Worm (Caenorhabditis elegans): ENCODE data around the gene Y53F4B.20.

DNA sequence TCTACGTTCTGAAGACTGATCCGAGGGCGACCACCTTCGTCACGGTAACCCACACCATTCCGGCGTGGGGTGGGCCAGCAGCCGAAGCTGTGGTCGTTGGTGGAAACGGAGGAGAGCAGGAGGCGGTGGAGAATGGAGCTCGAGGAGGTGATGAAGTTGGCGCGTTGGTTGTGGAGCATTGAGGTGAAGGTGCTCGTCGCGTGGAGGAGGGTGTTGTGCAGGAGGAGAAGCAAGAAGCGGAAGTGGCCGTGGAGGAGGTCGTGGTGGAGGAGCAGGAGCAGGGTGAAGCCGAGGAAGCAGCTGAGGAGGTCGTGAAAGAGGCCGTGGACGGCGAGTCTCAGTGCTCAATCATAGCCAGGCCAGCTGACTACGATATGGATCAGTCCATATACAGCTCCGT is 26.0 kb upstream of the Y53F4B.20 start, which contains the start of gene Y53F4B.17:
- no peak for TF ChIP-seq aptf-3 (GFP tag; IDR thresholded peaks at IDR 0.05)
- TF ChIP-seq rpc-1 (optimal IDR thresholded peaks at IDR 0.05) = no peak
- TF ChIP-seq rpc-1 (tag; optimal IDR thresholded peaks at IDR 0.05) = no peak
- TF ChIP-seq ets-4 (GFP tag; optimal IDR thresholded peaks at IDR 0.05) = peak; percentile 26
- TF ChIP-seq him-1 (tag; optimal IDR thresholded peaks at IDR 0.05) = no peak
- no peak for TF ChIP-seq Y53F4B.3 (GFP tag; IDR thresholded peaks at IDR 0.05)
- TF ChIP-seq nhr-27 (tag; optimal IDR thresholded peaks at IDR 0.05) = no peak
- no peak for TF ChIP-seq mxl-1 (tag; optimal IDR thresholded peaks at IDR 0.05)
- no peak for TF ChIP-seq athp-1 (tag; optimal IDR thresholded peaks at IDR 0.05)
- TF ChIP-seq attf-5 (GFP tag; optimal IDR thresholded peaks at IDR 0.05) = no peak
- TF ChIP-seq ama-1 (optimal IDR thresholded peaks at IDR 0.05) = no peak
- TF ChIP-seq ama-1 (GFP tag; optimal IDR thresholded peaks at IDR 0.05) = no peak
- no peak for TF ChIP-seq F57C9.4 (tag; optimal IDR thresholded peaks at IDR 0.05)
- TF ChIP-seq efl-1 (GFP tag; optimal IDR thresholded peaks at IDR 0.05) = no peak

Measured in whole organism, young adult.